Fruit fly (Drosophila melanogaster): ENCODE measurements around the gene CG32454.
A peak's percentile ranks its signal among the peaks of the same experiment; 100 is the strongest.
"Not testable (repeated sequence)": the region's sequence is repeated elsewhere in the genome, so short reads cannot be mapped to it uniquely, and the experiment has no call there.

CG32454 gene

dm6 chr3L:22720694-22721270 lies 8.8 kb upstream of the CG32454 start, which contains the start of gene mael:
mael (plus strand) TSS chr3L:22721203.
- not testable (repeated sequence) for TF ChIP-seq usp, GATAd, N (GFP tag; optimal IDR thresholded peaks at IDR 0.05)

DNA sequence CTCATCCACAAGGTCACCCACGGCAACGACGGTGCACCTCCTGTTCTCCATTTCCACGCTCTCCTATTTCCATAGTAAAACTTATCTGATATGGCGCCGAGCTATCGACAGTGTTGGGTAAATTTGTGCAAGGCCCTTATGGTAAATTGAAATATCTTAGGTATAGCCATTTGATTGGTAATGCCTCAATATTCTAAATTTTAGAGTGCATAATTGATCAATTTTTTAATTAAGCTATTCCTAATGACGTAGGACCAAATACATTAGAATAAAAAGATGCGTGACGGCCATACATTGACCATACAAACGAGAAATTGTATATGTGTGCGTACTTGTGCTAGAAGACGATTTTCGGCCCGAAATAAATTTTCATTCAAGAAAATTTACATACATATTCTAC lies 7.6 kb upstream of the CG32454 start, which contains the start of gene CG14451:
Gene CG14451 (minus strand): TSS at position 101 of the 400 bp plus-strand sequence.
- TF ChIP-seq dsf (GFP tag; optimal IDR thresholded peaks at IDR 0.05; ENCODE audit: borderline replicate concordance) (no peak), dmrt93B (GFP tag; optimal IDR thresholded peaks at IDR 0.05) (no peak), sage (GFP tag; optimal IDR thresholded peaks at IDR 0.05) (no peak), Rel (GFP tag; optimal IDR thresholded peaks at IDR 0.05) (no peak), Rel (tag; optimal IDR thresholded peaks at IDR 0.05) (no peak), woc (GFP tag; optimal IDR thresholded peaks at IDR 0.05) (no peak), br (GFP tag; optimal IDR thresholded peaks at IDR 0.05) (no peak), sv (GFP tag; optimal IDR thresholded peaks at IDR 0.05) (no peak), h (GFP tag; optimal IDR thresholded peaks at IDR 0.05) (no peak), Hnf4 (GFP tag; optimal IDR thresholded peaks at IDR 0.05) (no peak), Hr83 (GFP tag; optimal IDR thresholded peaks at IDR 0.05; ENCODE audit: poor library complexity, severe bottlenecking) (no peak), GATAd (GFP tag; optimal IDR thresholded peaks at IDR 0.05) (no peak), ey (GFP tag; optimal IDR thresholded peaks at IDR 0.05) (no peak), dl (GFP tag; optimal IDR thresholded peaks at IDR 0.05; ENCODE audit: insufficient read depth in 1 of 2, partially characterized antibody in 2 of 2) (no peak), rgr (GFP tag; optimal IDR thresholded peaks at IDR 0.05) (no peak), Abd-B (GFP tag; optimal IDR thresholded peaks at IDR 0.05) (no peak), brk (GFP tag; optimal IDR thresholded peaks at IDR 0.05) (no peak)

- TF ChIP-seq woc (GFP tag; optimal IDR thresholded peaks at IDR 0.05) (no peak), CG32264 (GFP tag; optimal IDR thresholded peaks at IDR 0.05) (no peak), Hr78 (GFP tag; optimal IDR thresholded peaks at IDR 0.05) (no peak), br (GFP tag; optimal IDR thresholded peaks at IDR 0.05) (no peak), CrebA (GFP tag; optimal IDR thresholded peaks at IDR 0.05; ENCODE audit: borderline replicate concordance) (no peak), dsf (GFP tag; optimal IDR thresholded peaks at IDR 0.05; ENCODE audit: borderline replicate concordance) (no peak), tai (GFP tag; optimal IDR thresholded peaks at IDR 0.05) (no peak), foxo (GFP tag; optimal IDR thresholded peaks at IDR 0.05) (no peak), Dif (GFP tag; optimal IDR thresholded peaks at IDR 0.05; ENCODE audit: partially characterized antibody) (no peak), brk (GFP tag; optimal IDR thresholded peaks at IDR 0.05) (no peak), CG9705 (GFP tag; optimal IDR thresholded peaks at IDR 0.05) (no peak), N (GFP tag; optimal IDR thresholded peaks at IDR 0.05) (no peak), OdsH (GFP tag; optimal IDR thresholded peaks at IDR 0.05) (no peak), ey (GFP tag; optimal IDR thresholded peaks at IDR 0.05) (no peak), Mio (GFP tag; optimal IDR thresholded peaks at IDR 0.05) (no peak), jim (GFP tag; optimal IDR thresholded peaks at IDR 0.05) (no peak)
Measured at dm6 chr3L:22724046-22724771, 5.4 kb upstream of the CG32454 start.

- TF ChIP-seq Dif (GFP tag; optimal IDR thresholded peaks at IDR 0.05; ENCODE audit: partially characterized antibody), result peak; percentile 74
- TF ChIP-seq Myc (optimal IDR thresholded peaks at IDR 0.05), result peak; percentile 95
- no peak for TF ChIP-seq N (GFP tag; optimal IDR thresholded peaks at IDR 0.05)
- no peak for TF ChIP-seq CrebA (GFP tag; optimal IDR thresholded peaks at IDR 0.05; ENCODE audit: borderline replicate concordance)
- TF ChIP-seq Dfd (GFP tag; optimal IDR thresholded peaks at IDR 0.05), result no peak
- TF ChIP-seq h (GFP tag; optimal IDR thresholded peaks at IDR 0.05), result peak; percentile 52
- TF ChIP-seq Mio (GFP tag; optimal IDR thresholded peaks at IDR 0.05), result no peak
- TF ChIP-seq fru (GFP tag; optimal IDR thresholded peaks at IDR 0.05), result no peak
- no peak for TF ChIP-seq Hr78 (GFP tag; optimal IDR thresholded peaks at IDR 0.05)
- peak; percentile 79 for TF ChIP-seq Vsx2 (GFP tag; optimal IDR thresholded peaks at IDR 0.05; ENCODE audit: partially characterized antibody)
- no peak for TF ChIP-seq Sp1 (GFP tag; optimal IDR thresholded peaks at IDR 0.05)
- TF ChIP-seq brk (GFP tag; optimal IDR thresholded peaks at IDR 0.05), result no peak
- peak; percentile 2 to 55 for TF ChIP-seq dl (GFP tag; optimal IDR thresholded peaks at IDR 0.05; ENCODE audit: insufficient read depth in 1 of 2, partially characterized antibody in 2 of 2)
- no peak for TF ChIP-seq lola (GFP tag; optimal IDR thresholded peaks at IDR 0.05)
- TF ChIP-seq pan (optimal IDR thresholded peaks at IDR 0.05), result no peak
- no peak for TF ChIP-seq foxo (GFP tag; optimal IDR thresholded peaks at IDR 0.05)
- peak; percentile 33 for TF ChIP-seq Hr83 (GFP tag; optimal IDR thresholded peaks at IDR 0.05; ENCODE audit: poor library complexity, severe bottlenecking)
- peak; percentile 64 for TF ChIP-seq woc (GFP tag; optimal IDR thresholded peaks at IDR 0.05)
- no peak for TF ChIP-seq GATAd (GFP tag; optimal IDR thresholded peaks at IDR 0.05)
- TF ChIP-seq br (GFP tag; optimal IDR thresholded peaks at IDR 0.05), result no peak
- no peak for TF ChIP-seq OdsH (GFP tag; optimal IDR thresholded peaks at IDR 0.05)
- TF ChIP-seq Jra (GFP tag; optimal IDR thresholded peaks at IDR 0.05), result no peak
- no peak for TF ChIP-seq Rel (GFP tag; optimal IDR thresholded peaks at IDR 0.05)
- peak; percentile 33 for TF ChIP-seq Rel (tag; optimal IDR thresholded peaks at IDR 0.05)
- no peak for TF ChIP-seq sv (GFP tag; optimal IDR thresholded peaks at IDR 0.05)
- no peak for TF ChIP-seq Hnf4 (GFP tag; optimal IDR thresholded peaks at IDR 0.05)
- TF ChIP-seq HLH106 (tag; optimal IDR thresholded peaks at IDR 0.05), result peak; percentile 30
- peak; percentile 35 for TF ChIP-seq sage (GFP tag; optimal IDR thresholded peaks at IDR 0.05)
- TF ChIP-seq dmrt93B (GFP tag; optimal IDR thresholded peaks at IDR 0.05), result no peak
- no peak for TF ChIP-seq Abd-B (GFP tag; optimal IDR thresholded peaks at IDR 0.05)
Measured at dm6 chr3L:22727739-22728335, 1.7 kb upstream of the CG32454 start, which contains the start of the genes CG14450 and CG11367. CG14450 (minus strand) TSS chr3L:22727789. CG11367 (plus strand) TSS chr3L:22728111.

Data from whole organism, wandering third instar larva.